Fruit fly (Drosophila melanogaster) whole organism, embryonic: Measurements from ENCODE around the gene CheB38c.

ENCODE experiments used
- Adf1 ChIP-seq: fragments of 200-800 bp; sonication (Bioruptor generic); IDR thresholded peaks from 2 replicates; pipeline ENCODE4 v1.3.6; 2022; ENCODE audit warnings: missing biosample characterization, missing genetic modification characterization
- Atf6 ChIP-seq: fragments of 200-800 bp; sonication (Bioruptor generic); IDR thresholded peaks from 2 replicates; pipeline ENCODE4 v1.3.6; 2022; ENCODE audit warnings: missing biosample characterization, missing genetic modification characterization
- B-H2 ChIP-seq: fragments of 200-800 bp; sonication (Bioruptor generic); optimal IDR thresholded peaks from 2 replicates; lab custom pipeline; 2018; ENCODE audit warnings: missing biosample characterization, mild to moderate bottlenecking, missing genetic modification characterization
- CG10321 ChIP-seq: fragments of 200-800 bp; sonication (Bioruptor generic); IDR thresholded peaks from 2 replicates; pipeline ENCODE4 v1.3.6; 2022; ENCODE audit warnings: missing biosample characterization, missing genetic modification characterization
- CG11560 ChIP-seq: fragments of 200-800 bp; sonication (Bioruptor generic); IDR thresholded peaks from 3 replicates; pipeline ENCODE4 v1.3.6; 2022; ENCODE audit warnings: missing biosample characterization, missing genetic modification characterization
- CG1647 ChIP-seq: fragments of 200-800 bp; sonication (Bioruptor generic); optimal IDR thresholded peaks from 3 replicates; lab custom pipeline; 2016; ENCODE audit warnings: missing biosample characterization, missing genetic modification characterization
- CG16813 ChIP-seq: fragments of 200-800 bp; sonication (Bioruptor generic); IDR thresholded peaks from 3 replicates; pipeline ENCODE4 v1.3.6; 2022; ENCODE audit warnings: missing biosample characterization, missing genetic modification characterization; ENCODE audit not compliant: partially characterized antibody
- CG17385 ChIP-seq: fragments of 200-800 bp; sonication (Bioruptor generic); optimal IDR thresholded peaks from 3 replicates; lab custom pipeline; 2018; ENCODE audit warnings: missing biosample characterization, mild to moderate bottlenecking, missing genetic modification characterization
- CG18764 ChIP-seq: fragments of 200-800 bp; sonication (Bioruptor generic); optimal IDR thresholded peaks from 3 replicates; lab custom pipeline; 2016; ENCODE audit warnings: missing biosample characterization, missing genetic modification characterization
- CG2199 ChIP-seq: fragments of 200-800 bp; sonication (Bioruptor generic); IDR thresholded peaks from 3 replicates; pipeline ENCODE4 v1.3.6; 2022; ENCODE audit warnings: missing biosample characterization, missing genetic modification characterization
- CG2889 ChIP-seq: fragments of 200-800 bp; sonication (Bioruptor generic); IDR thresholded peaks from 3 replicates; pipeline ENCODE4 v1.3.6; 2022; ENCODE audit warnings: missing biosample characterization, missing genetic modification characterization
- CG31441 ChIP-seq: fragments of 200-800 bp; sonication (Bioruptor generic); IDR thresholded peaks from 2 replicates; pipeline ENCODE4 v1.3.6; 2022; ENCODE audit warnings: missing biosample characterization, missing genetic modification characterization
- CG32532 ChIP-seq: fragments of 200-800 bp; sonication (Bioruptor generic); IDR thresholded peaks from 2 replicates; pipeline ENCODE4 v1.3.6; 2022; ENCODE audit warnings: missing biosample characterization, missing genetic modification characterization
- CG34422 ChIP-seq: fragments of 200-800 bp; sonication (Bioruptor generic); IDR thresholded peaks from 3 replicates; pipeline ENCODE4 v1.3.6; 2022; ENCODE audit warnings: missing biosample characterization, missing genetic modification characterization
- CG4820 ChIP-seq: fragments of 200-800 bp; sonication (Bioruptor generic); optimal IDR thresholded peaks from 3 replicates; lab custom pipeline; 2016; ENCODE audit warnings: missing biosample characterization, missing genetic modification characterization
- CG5245 ChIP-seq: fragments of 200-800 bp; sonication (Bioruptor generic); optimal IDR thresholded peaks from 3 replicates; lab custom pipeline; 2016; ENCODE audit warnings: missing biosample characterization, missing genetic modification characterization
- CG6175 ChIP-seq: fragments of 200-800 bp; sonication (Bioruptor generic); IDR thresholded peaks from 3 replicates; pipeline ENCODE4 v1.3.6; 2022; ENCODE audit warnings: missing biosample characterization, missing genetic modification characterization
- CG7271 ChIP-seq: fragments of 200-800 bp; sonication (Bioruptor generic); optimal IDR thresholded peaks from 2 replicates; lab custom pipeline; 2018; ENCODE audit warnings: missing biosample characterization, mild to moderate bottlenecking, missing genetic modification characterization, moderate library complexity
- CG7963 ChIP-seq: fragments of 200-800 bp; sonication (Bioruptor generic); IDR thresholded peaks from 3 replicates; pipeline ENCODE4 v1.3.6; 2022; ENCODE audit warnings: missing biosample characterization, missing genetic modification characterization; ENCODE audit not compliant: partially characterized antibody
- CoRest ChIP-seq: fragments of 200-800 bp; sonication (Bioruptor generic); optimal IDR thresholded peaks from 3 replicates; lab custom pipeline; 2018; ENCODE audit warnings: missing biosample characterization, mild to moderate bottlenecking, missing genetic modification characterization, moderate library complexity
- HmgZ ChIP-seq: fragments of 200-800 bp; sonication (Bioruptor generic); optimal IDR thresholded peaks from 2 replicates; lab custom pipeline; 2018; ENCODE audit warnings: missing biosample characterization, mild to moderate bottlenecking, missing genetic modification characterization
- Hsf ChIP-seq: fragments of 200-800 bp; sonication (Bioruptor generic); optimal IDR thresholded peaks from 3 replicates; lab custom pipeline; 2016; ENCODE audit warnings: missing biosample characterization, missing genetic modification characterization
- Meics ChIP-seq: fragments of 200-800 bp; sonication (Bioruptor generic); optimal IDR thresholded peaks from 2 replicates; lab custom pipeline; 2017; ENCODE audit warnings: missing biosample characterization, mild to moderate bottlenecking, missing genetic modification characterization
- NC2α ChIP-seq: fragments of 200-800 bp; sonication (Bioruptor generic); optimal IDR thresholded peaks from 2 replicates; lab custom pipeline; 2016; ENCODE audit warnings: missing biosample characterization, missing genetic modification characterization
- Nf-YA ChIP-seq: fragments of 200-800 bp; sonication (Bioruptor generic); IDR thresholded peaks from 2 replicates; pipeline ENCODE4 v1.3.6; 2022; ENCODE audit warnings: missing biosample characterization, missing genetic modification characterization
- Nf-YB ChIP-seq: fragments of 200-800 bp; sonication (Bioruptor generic); optimal IDR thresholded peaks from 3 replicates; lab custom pipeline; 2019; ENCODE audit warnings: missing biosample characterization, mild to moderate bottlenecking, missing genetic modification characterization, moderate library complexity
- NfI ChIP-seq: fragments of 200-800 bp; sonication (Bioruptor generic); optimal IDR thresholded peaks from 3 replicates; lab custom pipeline; 2018; ENCODE audit warnings: missing biosample characterization, mild to moderate bottlenecking, missing genetic modification characterization, moderate library complexity
- Pdp1 ChIP-seq, 2 experiments: fragments of 200-800 bp; sonication (Bioruptor generic); optimal IDR thresholded peaks; 3 replicates each; lab custom pipeline; 2016; ENCODE audit warnings: missing biosample characterization in 2 of 2, missing genetic modification characterization in 2 of 2, mild to moderate bottlenecking in 1 of 2, moderate library complexity in 1 of 2
- Sry-δ ChIP-seq: fragments of 200-800 bp; sonication (Bioruptor generic); optimal IDR thresholded peaks from 2 replicates; lab custom pipeline; 2016; ENCODE audit warnings: missing biosample characterization, missing genetic modification characterization
- Trl ChIP-seq, 3 experiments: fragments of >200 bp in 2 of 3; fragments of 200-800 bp in 1 of 3; sonication (Bioruptor generic) in 1 of 3; optimal IDR thresholded peaks; 2 replicates in 1 of 3; 3 replicates in 2 of 3; lab custom pipeline; 2016 to 2017; ENCODE audit warnings: missing biosample characterization in 1 of 3, missing genetic modification characterization in 1 of 3
- aop ChIP-seq: fragments of 200-800 bp; sonication (Bioruptor generic); IDR thresholded peaks from 2 replicates; pipeline ENCODE4 v1.3.6; 2022; ENCODE audit warnings: missing biosample characterization, missing genetic modification characterization
- ara ChIP-seq: fragments of 200-800 bp; sonication (Bioruptor generic); IDR thresholded peaks from 2 replicates; pipeline ENCODE4 v1.3.6; 2022; ENCODE audit warnings: missing biosample characterization, missing genetic modification characterization
- bigmax ChIP-seq: fragments of 200-800 bp; sonication (Bioruptor generic); optimal IDR thresholded peaks from 2 replicates; lab custom pipeline; 2018; ENCODE audit warnings: missing biosample characterization, mild to moderate bottlenecking, missing genetic modification characterization
- caup ChIP-seq: fragments of 200-800 bp; sonication (Bioruptor generic); optimal IDR thresholded peaks from 3 replicates; lab custom pipeline; 2017; ENCODE audit warnings: missing biosample characterization, mild to moderate bottlenecking, missing genetic modification characterization, moderate library complexity; ENCODE audit not compliant: severe bottlenecking
- chinmo ChIP-seq: fragments of 200-800 bp; sonication (Bioruptor generic); IDR thresholded peaks from 4 replicates; pipeline ENCODE4 v1.3.6; 2022; ENCODE audit warnings: missing biosample characterization, missing genetic modification characterization; ENCODE audit not compliant: partially characterized antibody
- cwo ChIP-seq: fragments of 200-800 bp; sonication (Bioruptor generic); optimal IDR thresholded peaks from 3 replicates; lab custom pipeline; 2017; ENCODE audit warnings: missing biosample characterization, missing genetic modification characterization, mild to moderate bottlenecking, moderate library complexity, missing genetic modification reagents
- dimm ChIP-seq: fragments of 200-800 bp; sonication (Bioruptor generic); IDR thresholded peaks from 2 replicates; pipeline ENCODE4 v1.3.6; 2022; ENCODE audit warnings: missing biosample characterization, missing genetic modification characterization
- eve ChIP-seq, 2 experiments: fragments of >200 bp; optimal IDR thresholded peaks; 2 replicates each; lab custom pipeline; 2017; ENCODE audit warnings: missing biosample characterization in 2 of 2, missing genetic modification characterization in 2 of 2
- exex ChIP-seq: fragments of 200-800 bp; sonication (Bioruptor generic); optimal IDR thresholded peaks from 4 replicates; lab custom pipeline; 2018; ENCODE audit warnings: missing biosample characterization, mild to moderate bottlenecking, missing genetic modification characterization, moderate library complexity
- eyg ChIP-seq: fragments of 200-800 bp; sonication (Bioruptor generic); optimal IDR thresholded peaks from 3 replicates; lab custom pipeline; 2016; ENCODE audit warnings: missing biosample characterization, missing genetic modification characterization
- fru ChIP-seq: fragments of >200 bp; optimal IDR thresholded peaks from 2 replicates; lab custom pipeline; 2017
- fu2 ChIP-seq: fragments of 200-800 bp; sonication (Bioruptor generic); optimal IDR thresholded peaks from 2 replicates; lab custom pipeline; 2016; ENCODE audit warnings: missing biosample characterization, missing genetic modification characterization
- grau ChIP-seq: fragments of 200-800 bp; optimal IDR thresholded peaks from 3 replicates; lab custom pipeline; 2019; ENCODE audit warnings: missing biosample characterization, mild to moderate bottlenecking, missing genetic modification characterization, moderate library complexity
- h ChIP-seq: fragments of >200 bp; optimal IDR thresholded peaks from 2 replicates; lab custom pipeline; 2017
- ham ChIP-seq: fragments of 200-800 bp; sonication (Bioruptor generic); IDR thresholded peaks from 2 replicates; pipeline ENCODE4 v1.3.6; 2022; ENCODE audit warnings: missing biosample characterization, missing genetic modification characterization
- lab ChIP-seq: fragments of 200-800 bp; sonication (Bioruptor generic); optimal IDR thresholded peaks from 3 replicates; lab custom pipeline; 2017; ENCODE audit warnings: missing biosample characterization, missing genetic modification characterization, mild to moderate bottlenecking, moderate library complexity, missing genetic modification reagents
- lola ChIP-seq, 3 experiments: fragments of >200 bp in 2 of 3; fragments of 200-800 bp in 1 of 3; sonication (Bioruptor generic) in 1 of 3; optimal IDR thresholded peaks; 2 replicates each; lab custom pipeline; 2017 to 2019; ENCODE audit warnings: missing biosample characterization in 3 of 3, missing genetic modification characterization in 3 of 3, mild to moderate bottlenecking in 1 of 3, moderate library complexity in 1 of 3
- seq ChIP-seq: fragments of 200-800 bp; sonication (Bioruptor generic); IDR thresholded peaks from 2 replicates; pipeline ENCODE4 v1.3.6; 2022; ENCODE audit warnings: missing biosample characterization, missing genetic modification characterization
- sima ChIP-seq: fragments of 200-800 bp; sonication (Bioruptor generic); optimal IDR thresholded peaks from 2 replicates; lab custom pipeline; 2016; ENCODE audit warnings: missing biosample characterization, missing genetic modification characterization
- sug ChIP-seq: fragments of 200-800 bp; optimal IDR thresholded peaks from 2 replicates; lab custom pipeline; 2019; ENCODE audit warnings: missing biosample characterization, mild to moderate bottlenecking, missing genetic modification characterization, moderate library complexity
- trem ChIP-seq: fragments of 200-800 bp; optimal IDR thresholded peaks from 3 replicates; lab custom pipeline; 2019; ENCODE audit warnings: missing biosample characterization, mild to moderate bottlenecking, missing genetic modification characterization, moderate library complexity
- usp ChIP-seq: fragments of >200 bp; optimal IDR thresholded peaks from 2 replicates; lab custom pipeline; 2017; ENCODE audit warnings: missing biosample characterization, missing genetic modification characterization

The CheB38c gene

dm6 chr2L:20831060-20831459, 10.4 kb upstream of the CheB38c start, which contains the start of gene CG31674:
CG31674 (plus strand) TSS chr2L:20831262.
- no peak for TF ChIP-seq lola (GFP tag; optimal IDR thresholded peaks at IDR 0.05; lab: Kevin White, UChicago)
- TF ChIP-seq lab (GFP tag; lab: Kevin White, UChicago): peak; percentile 16
- no peak for TF ChIP-seq CG16813 (GFP tag; lab: Robert Waterston, UW)
- no peak for TF ChIP-seq NfI (GFP tag; lab: Kevin White, UChicago)
- TF ChIP-seq Nf-YA (GFP tag; lab: Robert Waterston, UW): no peak
- no peak for TF ChIP-seq seq
- TF ChIP-seq ara (GFP tag; lab: Robert Waterston, UW): no peak
- TF ChIP-seq Hsf: no peak
- TF ChIP-seq caup (GFP tag; lab: Kevin White, UChicago): peak; percentile 35
- TF ChIP-seq chinmo (GFP tag; lab: Robert Waterston, UW): peak; percentile 94; the same call in 2 of the 4 replicates
- TF ChIP-seq dimm (GFP tag; lab: Robert Waterston, UW): no peak
- no peak for TF ChIP-seq CG5245 (GFP tag; lab: Kevin White, UChicago)
- TF ChIP-seq bigmax (GFP tag; lab: Kevin White, UChicago): peak; percentile 5
- no peak for TF ChIP-seq CG7271 (tag; lab: Kevin White, UChicago)
- TF ChIP-seq CG4820 (GFP tag; lab: Kevin White, UChicago): no peak
- TF ChIP-seq CG2199 (GFP tag; lab: Robert Waterston, UW): peak; percentile 64; the same call in 1 of the 3 replicates
- no peak for TF ChIP-seq Sry-δ (GFP tag; lab: Kevin White, UChicago)
- no peak for TF ChIP-seq CG1647
- no peak for TF ChIP-seq sima
- no peak for TF ChIP-seq CG7963 (GFP tag; lab: Robert Waterston, UW)
- no peak for TF ChIP-seq CG11560
- no peak for TF ChIP-seq CG18764 (GFP tag; lab: Kevin White, UChicago)
- no peak for TF ChIP-seq NC2α
- peak; percentile 23; the same call in 1 of the 2 replicates for TF ChIP-seq CG32532 (GFP tag; lab: Robert Waterston, UW)
- TF ChIP-seq eyg (GFP tag; lab: Kevin White, UChicago): no peak
- TF ChIP-seq CoRest (tag; lab: Kevin White, UChicago): no peak
- no peak for TF ChIP-seq aop (GFP tag; lab: Robert Waterston, UW)
- TF ChIP-seq Trl (optimal IDR thresholded peaks at IDR 0.05; lab: Kevin White, UChicago): peak; percentile 47 to 81
- no peak for TF ChIP-seq Trl (GFP tag; optimal IDR thresholded peaks at IDR 0.05; lab: Kevin White, UChicago)
- no peak for TF ChIP-seq CG10321 (GFP tag; lab: Robert Waterston, UW)
- TF ChIP-seq eve (GFP tag; optimal IDR thresholded peaks at IDR 0.05; lab: Kevin White, UChicago): peak in 1 of 2 experiments; percentile 59
- TF ChIP-seq Adf1 (GFP tag; lab: Robert Waterston, UW): no peak; the same call in 1 of the 2 replicates
- no peak for TF ChIP-seq Nf-YB (GFP tag; lab: Kevin White, UChicago)
- TF ChIP-seq fu2 (GFP tag; lab: Kevin White, UChicago): no peak
- no peak for TF ChIP-seq cwo (GFP tag; lab: Kevin White, UChicago)
- no peak for TF ChIP-seq trem (tag; lab: Kevin White, UChicago)
- no peak for TF ChIP-seq grau (tag; lab: Kevin White, UChicago)
- TF ChIP-seq HmgZ (tag; lab: Kevin White, UChicago): peak; percentile 42
- no peak for TF ChIP-seq Atf6
- peak; percentile 37 for TF ChIP-seq sug (tag; lab: Kevin White, UChicago)
- peak in 1 of 2 experiments; percentile 62 for TF ChIP-seq Pdp1 (GFP tag; optimal IDR thresholded peaks at IDR 0.05; lab: Kevin White, UChicago)
- no peak for TF ChIP-seq CG6175 (GFP tag; lab: Robert Waterston, UW)
- TF ChIP-seq fru (lab: Kevin White, UChicago): no peak
- no peak for TF ChIP-seq ham (GFP tag; lab: Robert Waterston, UW)
- TF ChIP-seq CG31441 (GFP tag; lab: Robert Waterston, UW): no peak
- TF ChIP-seq CG34422: no peak
- peak; percentile 66 for TF ChIP-seq B-H2 (GFP tag; lab: Kevin White, UChicago)
- TF ChIP-seq h (lab: Kevin White, UChicago): no peak
- no peak for TF ChIP-seq usp (GFP tag; lab: Kevin White, UChicago)
- TF ChIP-seq CG2889 (GFP tag; lab: Robert Waterston, UW): no peak
- peak; percentile 39 for TF ChIP-seq CG17385 (GFP tag; lab: Kevin White, UChicago)
- peak; percentile 79 for TF ChIP-seq exex (tag; lab: Kevin White, UChicago)
- TF ChIP-seq Meics (GFP tag; lab: Kevin White, UChicago): no peak
